Fruit fly (Drosophila melanogaster): ENCODE data around the gene Bin1.
A peak's percentile ranks its signal among the peaks of the same experiment; 100 is the strongest.

Gene Bin1

dm6 chr3R:16230080-16230670, 40.8 kb upstream of the Bin1 start:
- no peak for TF ChIP-seq CG10348 (GFP tag; IDR thresholded peaks at IDR 0.05)
- no peak for TF ChIP-seq Pif1A (GFP tag; optimal IDR thresholded peaks at IDR 0.05)
- no peak for TF ChIP-seq CG14655 (GFP tag; optimal IDR thresholded peaks at IDR 0.05)
- no peak for TF ChIP-seq Ets98B (GFP tag; IDR thresholded peaks at IDR 0.05)
- no peak for TF ChIP-seq rn (GFP tag; IDR thresholded peaks at IDR 0.05)
- TF ChIP-seq CG17806 (tag; optimal IDR thresholded peaks at IDR 0.05), result no peak
- TF ChIP-seq CG8301 (tag; optimal IDR thresholded peaks at IDR 0.05), result no peak
- TF ChIP-seq EcR (GFP tag; optimal IDR thresholded peaks at IDR 0.05), result no peak
- no peak for TF ChIP-seq Pif1B (GFP tag; optimal IDR thresholded peaks at IDR 0.05)
- TF ChIP-seq CG4496 (GFP tag; IDR thresholded peaks at IDR 0.05), result no peak
- no peak for TF ChIP-seq CG12605 (GFP tag; IDR thresholded peaks at IDR 0.05)
- TF ChIP-seq CG9948 (tag; optimal IDR thresholded peaks at IDR 0.05), result no peak

dm6 chr3R:16228719-16229704, 39.6 kb upstream of the Bin1 start:
- peak; percentile 28 for TF ChIP-seq gl (tag; optimal IDR thresholded peaks at IDR 0.05)
- peak; percentile 83 for TF ChIP-seq CG13204 (GFP tag; optimal IDR thresholded peaks at IDR 0.05)
- TF ChIP-seq Ets98B (GFP tag; IDR thresholded peaks at IDR 0.05), result no peak
- TF ChIP-seq CG8159 (tag; optimal IDR thresholded peaks at IDR 0.05), result peak; percentile 52
- TF ChIP-seq D1 (tag; optimal IDR thresholded peaks at IDR 0.05), result no peak
- TF ChIP-seq EcR (GFP tag; optimal IDR thresholded peaks at IDR 0.05), result peak; percentile 90
- no peak for TF ChIP-seq CG8301 (tag; optimal IDR thresholded peaks at IDR 0.05)
- TF ChIP-seq Pif1A (GFP tag; optimal IDR thresholded peaks at IDR 0.05), result peak; percentile 48
- TF ChIP-seq CG34367 (tag; optimal IDR thresholded peaks at IDR 0.05), result peak; percentile 11
- TF ChIP-seq Snoo (tag; optimal IDR thresholded peaks at IDR 0.05), result peak; percentile 50
- peak; percentile 23 for TF ChIP-seq Pif1B (GFP tag; optimal IDR thresholded peaks at IDR 0.05)
- TF ChIP-seq CG15710 (tag; optimal IDR thresholded peaks at IDR 0.05), result peak; percentile 33

dm6 chr3R:16227074-16227473, 37.7 kb upstream of the Bin1 start:
- TF ChIP-seq CG32121 (GFP tag; IDR thresholded peaks at IDR 0.05), result no peak
- no peak for TF ChIP-seq CG9948 (tag; optimal IDR thresholded peaks at IDR 0.05)
- TF ChIP-seq Ets98B (GFP tag; IDR thresholded peaks at IDR 0.05), result no peak
- TF ChIP-seq CG10348 (GFP tag; IDR thresholded peaks at IDR 0.05), result no peak
- peak; percentile 54 for TF ChIP-seq CG13204 (GFP tag; optimal IDR thresholded peaks at IDR 0.05)
- TF ChIP-seq CG15710 (tag; optimal IDR thresholded peaks at IDR 0.05), result no peak
- TF ChIP-seq Pif1B (GFP tag; optimal IDR thresholded peaks at IDR 0.05), result no peak
- no peak for TF ChIP-seq gl (tag; optimal IDR thresholded peaks at IDR 0.05)
- no peak for TF ChIP-seq CG4496 (GFP tag; IDR thresholded peaks at IDR 0.05)
- peak; percentile 83 for TF ChIP-seq EcR (GFP tag; optimal IDR thresholded peaks at IDR 0.05)
- TF ChIP-seq CG17806 (tag; optimal IDR thresholded peaks at IDR 0.05), result no peak
- no peak for TF ChIP-seq fd96Ca (GFP tag; IDR thresholded peaks at IDR 0.05)
- TF ChIP-seq CG8301 (tag; optimal IDR thresholded peaks at IDR 0.05), result no peak

DNA sequence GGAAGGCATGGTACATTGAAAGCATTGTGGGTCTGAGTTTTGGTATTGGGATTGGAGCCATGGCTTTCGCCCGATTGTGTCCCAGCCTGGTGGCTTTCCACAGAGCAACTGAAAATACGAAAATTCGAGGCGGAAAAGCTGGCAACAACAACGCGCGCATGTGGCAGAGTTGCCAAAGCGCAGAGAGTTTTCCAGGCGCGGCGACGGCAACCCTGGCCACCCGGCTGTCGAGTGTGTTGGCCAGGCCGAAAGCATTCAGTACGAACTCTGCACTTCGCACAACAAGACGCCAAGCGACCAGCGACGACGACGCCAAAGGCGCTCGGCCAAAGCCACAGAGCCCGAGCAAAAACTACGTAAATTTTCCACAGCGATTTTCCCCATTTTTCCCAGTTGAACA, 36.4 kb upstream of the Bin1 start:
- TF ChIP-seq rn (GFP tag; IDR thresholded peaks at IDR 0.05) (no peak), CG17806 (tag; optimal IDR thresholded peaks at IDR 0.05) (no peak), Snoo (tag; optimal IDR thresholded peaks at IDR 0.05) (no peak), fd96Ca (GFP tag; IDR thresholded peaks at IDR 0.05) (no peak), CG4496 (GFP tag; IDR thresholded peaks at IDR 0.05) (no peak), Pif1B (GFP tag; optimal IDR thresholded peaks at IDR 0.05) (no peak), CG8301 (tag; optimal IDR thresholded peaks at IDR 0.05) (no peak), CG9948 (tag; optimal IDR thresholded peaks at IDR 0.05) (no peak)

dm6 chr3R:16225351-16225750, 36.0 kb upstream of the Bin1 start, which contains the start of gene tara:
Gene tara, plus strand, starts transcription at chr3R:16225651.
- TF ChIP-seq Snoo (tag; optimal IDR thresholded peaks at IDR 0.05) (no peak), rn (GFP tag; IDR thresholded peaks at IDR 0.05) (no peak), fd96Ca (GFP tag; IDR thresholded peaks at IDR 0.05) (no peak), EcR (GFP tag; optimal IDR thresholded peaks at IDR 0.05) (no peak), D1 (tag; optimal IDR thresholded peaks at IDR 0.05) (no peak), CG8159 (tag; optimal IDR thresholded peaks at IDR 0.05) (no peak), CG8301 (tag; optimal IDR thresholded peaks at IDR 0.05) (no peak), CG13204 (GFP tag; optimal IDR thresholded peaks at IDR 0.05) (no peak), CG34367 (tag; optimal IDR thresholded peaks at IDR 0.05) (no peak), gl (tag; optimal IDR thresholded peaks at IDR 0.05) (no peak), CG14655 (GFP tag; optimal IDR thresholded peaks at IDR 0.05) (no peak), CG17806 (tag; optimal IDR thresholded peaks at IDR 0.05) (no peak), CG10348 (GFP tag; IDR thresholded peaks at IDR 0.05) (no peak)
